Worm (Caenorhabditis elegans) whole organism, L4 larva: ENCODE data around the gene F55B12.2.

Source experiments
- F44E2.7 ChIP-seq: fragments of 200-800 bp; sonication (Bioruptor generic); IDR thresholded peaks from 2 replicates; pipeline ENCODE4 v2.1.2; 2022; ENCODE audit warnings: missing genetic modification characterization, missing compliant biosample characterization
- F49E8.2 ChIP-seq: sonication (generic microtip); optimal IDR thresholded peaks from 2 replicates; lab custom pipeline; 2016; ENCODE audit warnings: missing compliant biosample characterization, mild to moderate bottlenecking, missing genetic modification characterization, borderline replicate concordance
- R02D3.7 ChIP-seq: fragments of 150-350 bp; sonication (generic microtip); optimal IDR thresholded peaks from 3 replicates; lab custom pipeline; 2014; ENCODE audit warnings: missing biosample characterization, missing genetic modification characterization
- T20F7.1 ChIP-seq: fragments of 200-800 bp; sonication (Bioruptor generic); optimal IDR thresholded peaks from 2 replicates; lab custom pipeline; 2018; ENCODE audit warnings: mild to moderate bottlenecking, missing genetic modification characterization, missing compliant biosample characterization
- Y105C5A.15 ChIP-seq: fragments of 200-800 bp; sonication (Bioruptor generic); IDR thresholded peaks from 2 replicates; pipeline ENCODE4 v1.3.6; 2022; ENCODE audit warnings: missing genetic modification characterization, missing compliant biosample characterization
- Y75B8A.6 ChIP-seq: fragments of 200-800 bp; sonication (Bioruptor generic); IDR thresholded peaks from 2 replicates; pipeline ENCODE4 v1.3.6; 2022; ENCODE audit warnings: missing genetic modification reagents, missing genetic modification characterization, missing compliant biosample characterization
- ZK546.5 ChIP-seq, 2 experiments: sonication (generic microtip); optimal IDR thresholded peaks; 2 replicates each; lab custom pipeline; 2017; ENCODE audit warnings: missing biosample characterization in 2 of 2, missing genetic modification characterization in 2 of 2
- aly-2 ChIP-seq: sonication (generic microtip); optimal IDR thresholded peaks from 2 replicates; lab custom pipeline; 2018; ENCODE audit warnings: missing biosample characterization, missing genetic modification characterization
- arid-1 ChIP-seq: fragments of 200-800 bp; sonication (Bioruptor generic); conservative IDR thresholded peaks from 2 replicates; pipeline ENCODE4 v1.3.6; 2022; ENCODE audit warnings: missing genetic modification reagents, missing genetic modification characterization, missing compliant biosample characterization
- ceh-28 ChIP-seq: fragments of 150-350 bp; optimal IDR thresholded peaks from 2 replicates; lab custom pipeline; 2014; ENCODE audit warnings: missing biosample characterization, missing genetic modification reagents, missing genetic modification characterization
- ceh-44 ChIP-seq: fragments of 200-800 bp; sonication (Bioruptor generic); IDR thresholded peaks from 2 replicates; pipeline ENCODE4 v1.3.6; 2022; ENCODE audit warnings: missing genetic modification reagents, missing genetic modification characterization, missing compliant biosample characterization
- ctbp-1 ChIP-seq: fragments of 200-800 bp; sonication (Bioruptor generic); IDR thresholded peaks from 2 replicates; pipeline ENCODE4 v1.3.6; 2022; ENCODE audit warnings: missing genetic modification reagents, missing genetic modification characterization, missing compliant biosample characterization
- daf-16 ChIP-seq, 3 experiments: sonication (generic microtip); optimal IDR thresholded peaks; 2 replicates each; lab custom pipeline; 2016 to 2017; ENCODE audit warnings: missing genetic modification characterization in 3 of 3, missing genetic modification reagents in 3 of 3, mild to moderate bottlenecking in 2 of 3, missing compliant biosample characterization in 2 of 3, missing biosample characterization in 1 of 3, moderate library complexity in 1 of 3
- dmd-6 ChIP-seq: fragments of 200-800 bp; sonication (Bioruptor generic); IDR thresholded peaks from 2 replicates; pipeline ENCODE4 v1.3.6; 2022; ENCODE audit warnings: missing genetic modification reagents, missing genetic modification characterization, missing compliant biosample characterization
- egl-43 ChIP-seq: fragments of 200-800 bp; sonication (Bioruptor generic); IDR thresholded peaks from 2 replicates; pipeline ENCODE4 v1.3.6; 2022; ENCODE audit warnings: missing genetic modification reagents, missing genetic modification characterization, missing compliant biosample characterization
- hif-1 ChIP-seq, 2 experiments: sonication (generic microtip); optimal IDR thresholded peaks; 2 replicates each; lab custom pipeline; 2016 to 2017; ENCODE audit warnings: missing compliant biosample characterization in 2 of 2, missing genetic modification characterization in 2 of 2, missing genetic modification reagents in 2 of 2, missing genotype in 2 of 2, mild to moderate bottlenecking in 1 of 2
- hlh-11 ChIP-seq: fragments of 200-800 bp; sonication (Bioruptor generic); optimal IDR thresholded peaks from 2 replicates; lab custom pipeline; 2018; ENCODE audit warnings: mild to moderate bottlenecking, missing genetic modification characterization, missing compliant biosample characterization
- hlh-30 ChIP-seq: sonication (generic microtip); optimal IDR thresholded peaks from 2 replicates; lab custom pipeline; 2017; ENCODE audit warnings: antibody characterized with exemption, mild to moderate bottlenecking, missing genetic modification characterization, missing compliant biosample characterization; ENCODE audit not compliant: insufficient read depth
- lin-1 ChIP-seq: fragments of 200-800 bp; sonication (Bioruptor generic); IDR thresholded peaks from 2 replicates; pipeline ENCODE4 v1.3.6; 2022; ENCODE audit warnings: missing genetic modification reagents, missing genetic modification characterization, missing compliant biosample characterization
- lin-13 ChIP-seq: fragments of 150-350 bp; optimal IDR thresholded peaks from 2 replicates; lab custom pipeline; 2014; ENCODE audit warnings: missing biosample characterization, missing genetic modification reagents, missing genetic modification characterization
- lin-15B ChIP-seq: fragments of 150-350 bp; sonication (generic microtip); optimal IDR thresholded peaks from 3 replicates; lab custom pipeline; 2014; ENCODE audit warnings: missing biosample characterization, missing genetic modification characterization
- lin-29 ChIP-seq: fragments of 200-800 bp; sonication (Bioruptor generic); IDR thresholded peaks from 2 replicates; pipeline ENCODE4 v1.3.6; 2022; ENCODE audit warnings: missing genetic modification reagents, missing genetic modification characterization, missing compliant biosample characterization
- lin-38 ChIP-seq: fragments of 200-800 bp; sonication (Bioruptor generic); IDR thresholded peaks from 2 replicates; pipeline ENCODE4 v1.3.6; 2022; ENCODE audit warnings: missing genetic modification reagents, missing genetic modification characterization, missing compliant biosample characterization
- lin-39 ChIP-seq: fragments of 150-350 bp; optimal IDR thresholded peaks from 2 replicates; lab custom pipeline; 2014; ENCODE audit warnings: missing biosample characterization, missing genetic modification reagents, missing genetic modification characterization
- lir-3 ChIP-seq: sonication (generic microtip); optimal IDR thresholded peaks from 2 replicates; lab custom pipeline; 2016; ENCODE audit warnings: mild to moderate bottlenecking, missing genetic modification characterization, missing compliant biosample characterization
- mdl-1 ChIP-seq, 2 experiments: fragments of 150-350 bp in 1 of 2; sonication (generic microtip) in 1 of 2; optimal IDR thresholded peaks; 2 replicates each; lab custom pipeline; 2014 to 2017; ENCODE audit warnings: missing biosample characterization in 2 of 2, missing genetic modification characterization in 2 of 2
- mep-1 ChIP-seq: fragments of 150-350 bp; sonication (generic microtip); optimal IDR thresholded peaks from 3 replicates; lab custom pipeline; 2014; ENCODE audit warnings: missing biosample characterization, missing genetic modification characterization
- mes-2 ChIP-seq: sonication (generic microtip); optimal IDR thresholded peaks from 2 replicates; lab custom pipeline; 2016; ENCODE audit warnings: missing genotype, mild to moderate bottlenecking, missing genetic modification characterization, missing compliant biosample characterization; ENCODE audit not compliant: poor library complexity, severe bottlenecking
- mxl-2 ChIP-seq: fragments of 200-800 bp; sonication (Bioruptor generic); conservative IDR thresholded peaks from 2 replicates; pipeline ENCODE4 v1.3.6; 2022; ENCODE audit warnings: missing genetic modification reagents, missing genetic modification characterization, missing compliant biosample characterization
- nhr-10 ChIP-seq: fragments of 150-350 bp; optimal IDR thresholded peaks from 2 replicates; lab custom pipeline; 2014; ENCODE audit warnings: missing biosample characterization, missing genetic modification characterization
- nhr-102 ChIP-seq: sonication (generic microtip); optimal IDR thresholded peaks from 2 replicates; lab custom pipeline; 2016; ENCODE audit warnings: mild to moderate bottlenecking, missing genetic modification characterization, moderate library complexity, missing compliant biosample characterization
- nhr-11 ChIP-seq: fragments of 150-350 bp; optimal IDR thresholded peaks from 2 replicates; lab custom pipeline; 2014; ENCODE audit warnings: missing biosample characterization, missing genetic modification characterization
- nhr-28 ChIP-seq: fragments of 150-350 bp; optimal IDR thresholded peaks from 2 replicates; lab custom pipeline; 2014; ENCODE audit warnings: missing biosample characterization, missing genetic modification characterization
- nhr-76 ChIP-seq: fragments of 150-350 bp; optimal IDR thresholded peaks from 2 replicates; lab custom pipeline; 2014; ENCODE audit warnings: missing biosample characterization, missing genetic modification characterization
- nhr-77 ChIP-seq: fragments of 150-350 bp; optimal IDR thresholded peaks from 2 replicates; lab custom pipeline; 2014; ENCODE audit warnings: missing biosample characterization, missing genetic modification characterization
- pha-4 ChIP-seq, 2 experiments: fragments of 150-350 bp in 1 of 2; fragments of 200-800 bp in 1 of 2; sonication (Bioruptor generic) in 1 of 2; IDR thresholded peaks in 1 of 2; optimal IDR thresholded peaks in 1 of 2; 2 replicates each; pipeline versions ENCODE4 v1.3.6 to Lab custom; 2014 to 2022; ENCODE audit warnings: missing genetic modification characterization in 2 of 2, missing genetic modification reagents in 2 of 2, missing biosample characterization in 1 of 2, missing compliant biosample characterization in 1 of 2
- php-3 ChIP-seq: fragments of 200-800 bp; sonication (Bioruptor generic); IDR thresholded peaks from 2 replicates; pipeline ENCODE4 v1.3.6; 2022; ENCODE audit warnings: missing genetic modification reagents, missing genetic modification characterization, missing compliant biosample characterization
- pqm-1 ChIP-seq: sonication (generic microtip); optimal IDR thresholded peaks from 2 replicates; lab custom pipeline; 2017; ENCODE audit warnings: missing biosample characterization, missing genetic modification characterization
- rbr-2 ChIP-seq: sonication (generic microtip); optimal IDR thresholded peaks from 2 replicates; lab custom pipeline; 2016; ENCODE audit warnings: missing genotype, missing genetic modification characterization, missing compliant biosample characterization
- snpc-4 ChIP-seq: fragments of 150-350 bp; optimal IDR thresholded peaks from 2 replicates; lab custom pipeline; 2014; ENCODE audit warnings: missing biosample characterization, missing genetic modification characterization
- spr-1 ChIP-seq: sonication (generic microtip); optimal IDR thresholded peaks from 2 replicates; lab custom pipeline; 2016; ENCODE audit warnings: mild to moderate bottlenecking, missing genetic modification characterization, missing compliant biosample characterization
- spr-3 ChIP-seq: fragments of 200-800 bp; sonication (Bioruptor generic); optimal IDR thresholded peaks from 2 replicates; lab custom pipeline; 2018; ENCODE audit warnings: mild to moderate bottlenecking, missing genetic modification characterization, missing compliant biosample characterization
- unc-130 ChIP-seq: sonication (generic microtip); optimal IDR thresholded peaks from 2 replicates; lab custom pipeline; 2016; ENCODE audit warnings: missing genetic modification reagents, missing genetic modification characterization, missing compliant biosample characterization
- unc-62 ChIP-seq, 3 experiments: fragments of 150-350 bp in 1 of 3; sonication (generic microtip); optimal IDR thresholded peaks in 2 of 3; peaks in 1 of 3; 1 replicate in 1 of 3; 2 replicates in 2 of 3; lab custom pipeline; 2014 to 2017; ENCODE audit warnings: missing biosample characterization in 3 of 3, missing genetic modification characterization in 3 of 3, missing genetic modification reagents in 3 of 3, missing genotype in 1 of 3
- zag-1 ChIP-seq: fragments of 150-350 bp; optimal IDR thresholded peaks from 2 replicates; lab custom pipeline; 2014; ENCODE audit warnings: missing biosample characterization, missing genetic modification characterization
- zfp-2 ChIP-seq: sonication (generic microtip); optimal IDR thresholded peaks from 2 replicates; lab custom pipeline; 2016; ENCODE audit warnings: mild to moderate bottlenecking, missing genetic modification characterization, missing compliant biosample characterization
- zfp-3 ChIP-seq: fragments of 200-800 bp; sonication (Bioruptor generic); conservative IDR thresholded peaks from 2 replicates; pipeline ENCODE4 v1.3.6; 2022; ENCODE audit warnings: missing genetic modification reagents, missing genetic modification characterization, missing compliant biosample characterization
- zip-11 ChIP-seq: fragments of 200-800 bp; sonication (Bioruptor generic); IDR thresholded peaks from 2 replicates; pipeline ENCODE4 v1.3.6; 2022; ENCODE audit warnings: missing genetic modification characterization, missing compliant biosample characterization
- zip-2 ChIP-seq: fragments of 150-350 bp; optimal IDR thresholded peaks from 2 replicates; lab custom pipeline; 2014; ENCODE audit warnings: missing biosample characterization, missing genetic modification characterization

The F55B12.2 gene

DNA sequence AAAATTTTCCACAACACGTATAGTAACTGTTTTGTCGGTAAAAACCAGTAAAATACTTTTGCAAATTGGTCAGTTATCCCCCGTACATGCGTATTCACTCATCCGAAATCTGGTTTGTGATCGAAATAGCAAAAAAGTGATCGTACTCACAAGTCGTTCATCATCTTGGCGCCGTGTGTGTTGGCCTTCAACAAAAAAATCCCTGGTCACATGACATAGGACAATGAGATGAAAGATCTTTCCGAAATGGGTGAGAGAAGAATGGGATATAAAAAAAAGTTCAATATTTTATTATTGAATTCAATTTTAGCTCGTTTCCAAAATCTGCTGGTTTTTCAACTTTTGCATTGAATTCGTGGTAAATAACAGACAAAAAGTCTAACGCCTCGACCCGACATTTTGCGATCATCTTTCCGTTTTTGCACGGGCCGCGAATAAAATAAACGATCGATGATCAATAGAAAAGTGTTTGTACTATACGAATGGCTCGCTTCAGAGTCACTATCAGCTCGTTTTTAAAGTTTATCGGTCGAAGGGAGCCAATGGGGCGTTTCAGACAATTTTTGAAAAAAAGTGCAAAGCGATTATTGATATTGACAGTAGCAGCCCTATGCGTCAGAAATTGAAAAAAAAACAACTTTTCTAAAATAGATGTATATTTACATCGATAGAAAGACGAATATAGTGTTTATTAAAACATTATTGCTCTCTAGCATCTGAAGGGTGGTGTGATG, 28.7 kb downstream of the F55B12.2 start (continued):
- TF ChIP-seq hlh-30 (tag; lab: Kevin White, UChicago), result peak; percentile 82
- no peak for TF ChIP-seq egl-43 (GFP tag; lab: Robert Waterston, UW)
- TF ChIP-seq mdl-1 (tag; optimal IDR thresholded peaks at IDR 0.05; lab: Kevin White, UChicago), result peak in 1 of 2 experiments; percentile 1
- TF ChIP-seq nhr-76 (tag; lab: Kevin White, UChicago), result no peak
- TF ChIP-seq R02D3.7 (tag; lab: Kevin White, UChicago), result no peak
- no peak for TF ChIP-seq zip-11 (GFP tag; lab: Robert Waterston, UW)
- TF ChIP-seq lin-1 (GFP tag; lab: Robert Waterston, UW), result no peak
- no peak for TF ChIP-seq hlh-11
- TF ChIP-seq zag-1 (tag; lab: Kevin White, UChicago), result no peak
- TF ChIP-seq zfp-2 (tag; lab: Kevin White, UChicago), result no peak
- no peak for TF ChIP-seq lin-29 (GFP tag; lab: Robert Waterston, UW)
- no peak for TF ChIP-seq ZK546.5 (tag; optimal IDR thresholded peaks at IDR 0.05; lab: Kevin White, UChicago)
- no peak for TF ChIP-seq mxl-2
- TF ChIP-seq unc-130 (GFP tag; lab: Kevin White, UChicago), result no peak
- TF ChIP-seq snpc-4 (tag; lab: Kevin White, UChicago), result no peak
- no peak for TF ChIP-seq hif-1 (tag; optimal IDR thresholded peaks at IDR 0.05; lab: Kevin White, UChicago)
- peak; percentile 56 for TF ChIP-seq pqm-1
- TF ChIP-seq lin-39 (tag; lab: Kevin White, UChicago), result no peak
- TF ChIP-seq rbr-2 (tag; lab: Kevin White, UChicago), result no peak
- no peak for TF ChIP-seq php-3
- TF ChIP-seq T20F7.1 (GFP tag; lab: Kevin White, UChicago), result no peak
- TF ChIP-seq F49E8.2 (tag; lab: Kevin White, UChicago), result no peak
- no peak for TF ChIP-seq F44E2.7 (GFP tag; lab: Robert Waterston, UW)
- no peak for TF ChIP-seq lir-3 (tag; lab: Kevin White, UChicago)
- TF ChIP-seq Y105C5A.15 (GFP tag; lab: Robert Waterston, UW), result no peak
- no peak for TF ChIP-seq lin-13 (GFP tag; lab: Kevin White, UChicago)
- no peak for TF ChIP-seq pha-4 (GFP tag; IDR thresholded peaks at IDR 0.05; lab: Robert Waterston, UW)
- TF ChIP-seq pha-4 (tag; optimal IDR thresholded peaks at IDR 0.05; lab: Kevin White, UChicago), result peak; percentile 2
- no peak for TF ChIP-seq spr-1 (tag; lab: Kevin White, UChicago)
- TF ChIP-seq arid-1, result 0 out of 2 replicates have a peak, but pooled peaks have one; percentile 14
- peak; percentile 25 for TF ChIP-seq mep-1 (tag; lab: Kevin White, UChicago)
- no peak for TF ChIP-seq unc-62 (GFP tag; optimal IDR thresholded peaks at IDR 0.05 in 1 of 2; lab: Kevin White, UChicago)
- TF ChIP-seq unc-62 (tag; optimal IDR thresholded peaks at IDR 0.05; lab: Kevin White, UChicago), result no peak
- no peak for TF ChIP-seq ceh-28 (tag; lab: Kevin White, UChicago)
- TF ChIP-seq Y75B8A.6 (GFP tag; lab: Robert Waterston, UW), result no peak
- TF ChIP-seq nhr-102 (tag; lab: Kevin White, UChicago), result no peak
- TF ChIP-seq nhr-11 (tag; lab: Kevin White, UChicago), result peak; percentile 15
- TF ChIP-seq dmd-6 (GFP tag; lab: Robert Waterston, UW), result peak; percentile 29; the same call in 1 of the 2 replicates
- TF ChIP-seq aly-2, result no peak
- no peak for TF ChIP-seq lin-38
- peak; percentile 1 for TF ChIP-seq mes-2 (tag; lab: Kevin White, UChicago)
- TF ChIP-seq nhr-10 (tag; lab: Kevin White, UChicago), result no peak
- TF ChIP-seq zip-2 (tag; lab: Kevin White, UChicago), result no peak
- no peak for TF ChIP-seq ceh-44 (GFP tag; lab: Robert Waterston, UW)
- no peak for TF ChIP-seq nhr-28 (tag; lab: Kevin White, UChicago)
- no peak for TF ChIP-seq nhr-77
- TF ChIP-seq spr-3 (GFP tag; lab: Kevin White, UChicago), result no peak
- TF ChIP-seq daf-16 (GFP tag; optimal IDR thresholded peaks at IDR 0.05; lab: Kevin White, UChicago), result no peak
- TF ChIP-seq daf-16 (tag; optimal IDR thresholded peaks at IDR 0.05; lab: Kevin White, UChicago), result peak; percentile 85
- no peak for TF ChIP-seq zfp-3
- TF ChIP-seq ctbp-1, result no peak
- TF ChIP-seq lin-15B, result no peak
